Fruit fly (Drosophila melanogaster) whole organism, prepupa: Measurements from ENCODE around the gene anchor.
A peak's percentile ranks its signal among the peaks of the same experiment; 100 is the strongest.

Experiments
- Blimp-1 ChIP-seq: fragments of 200-800 bp; sonication (Bioruptor generic); optimal IDR thresholded peaks from 3 replicates; lab custom pipeline; 2017; ENCODE audit warnings: missing biosample characterization, missing genetic modification characterization, mild to moderate bottlenecking, moderate library complexity, missing genetic modification reagents
- CG10631 ChIP-seq: fragments of 200-800 bp; sonication (Bioruptor generic); optimal IDR thresholded peaks from 2 replicates; lab custom pipeline; 2016; ENCODE audit warnings: missing biosample characterization, missing genetic modification characterization
- CG10669 ChIP-seq: fragments of 200-800 bp; sonication (Bioruptor generic); optimal IDR thresholded peaks from 3 replicates; lab custom pipeline; 2018; ENCODE audit warnings: missing biosample characterization, mild to moderate bottlenecking, missing genetic modification characterization, moderate library complexity
- CG11294 ChIP-seq: fragments of 200-800 bp; sonication (Bioruptor generic); IDR thresholded peaks from 2 replicates; pipeline ENCODE4 v1.3.6; 2022; ENCODE audit warnings: missing biosample characterization, missing genetic modification characterization
- CG11762 ChIP-seq: fragments of 200-800 bp; sonication (Bioruptor generic); optimal IDR thresholded peaks from 3 replicates; lab custom pipeline; 2016; ENCODE audit warnings: missing biosample characterization, missing genetic modification characterization; ENCODE audit not compliant: insufficient read depth
- CG11902 ChIP-seq: fragments of 200-800 bp; sonication (Bioruptor generic); optimal IDR thresholded peaks from 3 replicates; lab custom pipeline; 2016; ENCODE audit warnings: missing biosample characterization, missing genetic modification characterization
- CG15336 ChIP-seq: fragments of 200-800 bp; sonication (Bioruptor generic); IDR thresholded peaks from 2 replicates; pipeline ENCODE4 v1.3.6; 2022; ENCODE audit warnings: missing biosample characterization, missing genetic modification characterization
- CG1621 ChIP-seq: fragments of 200-800 bp; sonication (Bioruptor generic); optimal IDR thresholded peaks from 3 replicates; lab custom pipeline; 2018; ENCODE audit warnings: missing biosample characterization, mild to moderate bottlenecking, missing genetic modification characterization
- CG16779 ChIP-seq: fragments of 200-800 bp; sonication (Bioruptor generic); optimal IDR thresholded peaks from 3 replicates; lab custom pipeline; 2017; ENCODE audit warnings: missing biosample characterization, mild to moderate bottlenecking, missing genetic modification characterization
- CG3032 ChIP-seq: fragments of 200-800 bp; optimal IDR thresholded peaks from 2 replicates; lab custom pipeline; 2019; ENCODE audit warnings: missing biosample characterization, mild to moderate bottlenecking, missing genetic modification characterization, moderate library complexity
- CG32006 ChIP-seq: fragments of 200-800 bp; sonication (Bioruptor generic); optimal IDR thresholded peaks from 3 replicates; lab custom pipeline; 2017; ENCODE audit warnings: missing biosample characterization, mild to moderate bottlenecking, missing genetic modification characterization
- CG3919 ChIP-seq: fragments of 200-800 bp; sonication (Bioruptor generic); optimal IDR thresholded peaks from 3 replicates; lab custom pipeline; 2016; ENCODE audit warnings: missing biosample characterization, missing genetic modification characterization
- CG4318 ChIP-seq: fragments of 200-800 bp; sonication (Bioruptor generic); optimal IDR thresholded peaks from 3 replicates; lab custom pipeline; 2017; ENCODE audit warnings: missing biosample characterization, mild to moderate bottlenecking, missing genetic modification characterization
- CG6163 ChIP-seq: fragments of 200-800 bp; sonication (Bioruptor generic); IDR thresholded peaks from 3 replicates; pipeline ENCODE4 v1.3.6; 2022; ENCODE audit warnings: missing biosample characterization, missing genetic modification characterization
- CG6276 ChIP-seq: fragments of 200-800 bp; sonication (Bioruptor generic); optimal IDR thresholded peaks from 2 replicates; lab custom pipeline; 2017; ENCODE audit warnings: missing biosample characterization, mild to moderate bottlenecking, missing genetic modification characterization
- CG6792 ChIP-seq: fragments of 200-800 bp; sonication (Bioruptor generic); optimal IDR thresholded peaks from 3 replicates; lab custom pipeline; 2016; ENCODE audit warnings: missing biosample characterization, missing genetic modification characterization
- CG6808 ChIP-seq: fragments of 200-800 bp; sonication (Bioruptor generic); optimal IDR thresholded peaks from 3 replicates; lab custom pipeline; 2017; ENCODE audit warnings: missing biosample characterization, missing genetic modification characterization, mild to moderate bottlenecking, moderate library complexity, missing genetic modification reagents
- CG7368 ChIP-seq: fragments of 200-800 bp; sonication (Bioruptor generic); optimal IDR thresholded peaks from 3 replicates; lab custom pipeline; 2016; ENCODE audit warnings: missing biosample characterization, missing genetic modification characterization
- CG8632 ChIP-seq: fragments of 200-800 bp; sonication (Bioruptor generic); optimal IDR thresholded peaks from 3 replicates; lab custom pipeline; 2016; ENCODE audit warnings: missing biosample characterization, missing genetic modification characterization
- Eip78C ChIP-seq: fragments of 200-800 bp; sonication (Bioruptor generic); peaks from one replicate; lab custom pipeline; 2016; ENCODE audit warnings: missing biosample characterization, missing genetic modification characterization
- Hr38 ChIP-seq: sonication (Bioruptor generic); optimal IDR thresholded peaks from 2 replicates; lab custom pipeline; 2016; ENCODE audit warnings: missing biosample characterization, missing genetic modification characterization
- Hr39 ChIP-seq: fragments of 200-800 bp; sonication (Bioruptor generic); optimal IDR thresholded peaks from 2 replicates; lab custom pipeline; 2016; ENCODE audit warnings: missing biosample characterization, missing genetic modification characterization
- Hr4 ChIP-seq: fragments of 200-800 bp; sonication (Bioruptor generic); optimal IDR thresholded peaks from 3 replicates; lab custom pipeline; 2016; ENCODE audit warnings: missing biosample characterization, missing genetic modification characterization
- Smox ChIP-seq: fragments of 200-800 bp; sonication (Bioruptor generic); optimal IDR thresholded peaks from 3 replicates; lab custom pipeline; 2016; ENCODE audit warnings: missing biosample characterization, missing genetic modification characterization
- Sox14 ChIP-seq: fragments of 200-800 bp; sonication (Bioruptor generic); optimal IDR thresholded peaks from 3 replicates; lab custom pipeline; 2016; ENCODE audit warnings: missing biosample characterization, missing genetic modification characterization
- Sox15 ChIP-seq: fragments of 200-800 bp; sonication (Bioruptor generic); optimal IDR thresholded peaks from 3 replicates; lab custom pipeline; 2016; ENCODE audit warnings: missing biosample characterization, missing genetic modification characterization
- achi ChIP-seq: fragments of 200-800 bp; sonication (Bioruptor generic); optimal IDR thresholded peaks from 3 replicates; lab custom pipeline; 2016; ENCODE audit warnings: missing biosample characterization, missing genetic modification characterization
- acj6 ChIP-seq: fragments of 200-800 bp; sonication (Bioruptor generic); optimal IDR thresholded peaks from 3 replicates; lab custom pipeline; 2016; ENCODE audit warnings: missing biosample characterization, missing genetic modification characterization
- cyc ChIP-seq: fragments of 200-800 bp; sonication (Bioruptor generic); optimal IDR thresholded peaks from 3 replicates; lab custom pipeline; 2016; ENCODE audit warnings: missing biosample characterization, missing genetic modification characterization
- dsx ChIP-seq: fragments of 200-800 bp; optimal IDR thresholded peaks from 3 replicates; lab custom pipeline; 2019; ENCODE audit warnings: missing biosample characterization, mild to moderate bottlenecking, missing genetic modification characterization, moderate library complexity; ENCODE audit not compliant: poor library complexity, severe bottlenecking
- eg ChIP-seq: fragments of 200-800 bp; sonication (Bioruptor generic); IDR thresholded peaks from 3 replicates; pipeline ENCODE4 v1.3.6; 2022; ENCODE audit warnings: missing biosample characterization, missing genetic modification characterization
- esn ChIP-seq: fragments of 200-800 bp; sonication (Bioruptor generic); optimal IDR thresholded peaks from 2 replicates; lab custom pipeline; 2016; ENCODE audit warnings: missing biosample characterization, mild to moderate bottlenecking, missing genetic modification characterization, moderate library complexity
- fd85E ChIP-seq: fragments of 200-800 bp; sonication (Bioruptor generic); optimal IDR thresholded peaks from 3 replicates; lab custom pipeline; 2016; ENCODE audit warnings: missing biosample characterization, missing genetic modification characterization
- fkh ChIP-seq: fragments of 200-800 bp; sonication (Bioruptor generic); optimal IDR thresholded peaks from 3 replicates; lab custom pipeline; 2017; ENCODE audit warnings: missing biosample characterization, mild to moderate bottlenecking, missing genetic modification characterization, moderate library complexity
- lz ChIP-seq: fragments of 200-800 bp; sonication (Bioruptor generic); optimal IDR thresholded peaks from 3 replicates; lab custom pipeline; 2016; ENCODE audit warnings: missing biosample characterization, missing genetic modification characterization
- net ChIP-seq: fragments of 200-800 bp; sonication (Bioruptor generic); optimal IDR thresholded peaks from 3 replicates; lab custom pipeline; 2016; ENCODE audit warnings: missing biosample characterization, missing genetic modification characterization
- pdm3 ChIP-seq: fragments of 200-800 bp; sonication (Bioruptor generic); optimal IDR thresholded peaks from 3 replicates; lab custom pipeline; 2016; ENCODE audit warnings: missing biosample characterization, missing genetic modification characterization
- salr ChIP-seq, 2 experiments: fragments of 200-800 bp; sonication (Bioruptor generic); optimal IDR thresholded peaks; 3 replicates each; lab custom pipeline; 2016 to 2018; ENCODE audit warnings: missing biosample characterization in 2 of 2, missing genetic modification characterization in 2 of 2, mild to moderate bottlenecking in 1 of 2
- spab ChIP-seq: fragments of 200-800 bp; sonication (Bioruptor generic); optimal IDR thresholded peaks from 2 replicates; lab custom pipeline; 2017; ENCODE audit warnings: missing biosample characterization, mild to moderate bottlenecking, missing genetic modification characterization, missing genetic modification reagents
- ss ChIP-seq, 2 experiments: fragments of 200-800 bp; sonication (Bioruptor generic); optimal IDR thresholded peaks; 2 replicates in 1 of 2; 3 replicates in 1 of 2; lab custom pipeline; 2017 to 2018; ENCODE audit warnings: mild to moderate bottlenecking in 2 of 2, missing biosample characterization in 2 of 2, missing genetic modification characterization in 2 of 2, moderate library complexity in 1 of 2
- topi ChIP-seq: fragments of 200-800 bp; sonication (Bioruptor generic); optimal IDR thresholded peaks from 3 replicates; lab custom pipeline; 2016; ENCODE audit warnings: missing biosample characterization, missing genetic modification characterization
- vri ChIP-seq: fragments of 200-800 bp; sonication (Bioruptor generic); optimal IDR thresholded peaks from 3 replicates; lab custom pipeline; 2016; ENCODE audit warnings: missing biosample characterization, mild to moderate bottlenecking, missing genetic modification characterization

Gene anchor

DNA sequence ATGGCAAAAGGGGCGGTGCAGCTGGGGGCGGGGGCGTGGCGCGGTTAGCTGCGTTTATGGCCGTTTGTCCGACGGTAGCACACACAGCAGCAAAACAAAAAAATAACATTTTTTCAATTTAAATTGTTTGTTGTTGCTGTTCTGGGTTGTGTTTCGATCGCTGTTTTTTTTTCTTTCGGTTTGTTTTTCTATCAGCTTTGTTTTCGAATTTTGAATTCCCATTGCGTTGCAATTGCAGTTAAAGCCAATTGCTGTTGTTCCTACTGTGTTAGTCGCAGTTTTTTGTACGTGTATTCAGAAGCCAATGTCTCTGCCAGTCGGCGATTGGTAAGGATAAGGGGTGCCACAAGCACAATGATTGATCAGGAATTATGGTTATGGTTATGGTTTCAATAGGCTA, 34.3 kb upstream of the anchor start:
- TF ChIP-seq CG15336 (no peak), Sox15 (GFP tag; lab: Kevin White, UChicago) (no peak), CG11294 (GFP tag; lab: Robert Waterston, UW) (peak; percentile 7; the same call in 1 of the 2 replicates), vri (GFP tag; lab: Kevin White, UChicago) (no peak), acj6 (GFP tag; lab: Kevin White, UChicago) (no peak), ss (GFP tag; optimal IDR thresholded peaks at IDR 0.05; lab: Kevin White, UChicago) (no peak), lz (GFP tag; lab: Kevin White, UChicago) (no peak), eg (GFP tag; lab: Robert Waterston, UW) (peak; percentile 60), esn (GFP tag; lab: Kevin White, UChicago) (no peak), fd85E (no peak), CG6163 (GFP tag; lab: Robert Waterston, UW) (peak; percentile 63), salr (GFP tag; optimal IDR thresholded peaks at IDR 0.05; lab: Kevin White, UChicago) (no peak), CG3919 (no peak)

DNA sequence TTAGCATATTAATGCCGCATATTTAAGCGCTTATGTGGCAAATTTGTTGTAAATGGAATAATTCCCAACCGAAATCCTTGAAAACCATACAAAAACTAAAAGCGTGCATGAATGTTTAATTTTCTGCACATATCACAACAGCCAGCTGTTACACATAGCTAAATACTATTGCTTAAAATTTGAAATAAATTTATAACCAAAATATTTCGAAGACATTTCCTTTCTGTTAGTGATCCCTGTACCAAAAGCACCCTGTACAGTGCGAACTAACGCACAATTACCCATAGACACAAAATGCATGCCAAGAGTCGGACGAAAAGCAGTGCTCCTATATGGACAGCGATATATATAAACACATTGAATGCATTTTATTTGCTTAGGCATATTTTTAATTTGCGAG, 33.7 kb upstream of the anchor start:
- TF ChIP-seq pdm3 (peak; percentile 25), CG6276 (GFP tag; lab: Kevin White, UChicago) (peak; percentile 16), CG1621 (tag; lab: Kevin White, UChicago) (no peak), net (GFP tag; lab: Kevin White, UChicago) (peak; percentile 32), Sox14 (GFP tag; lab: Kevin White, UChicago) (peak; percentile 26), CG11294 (GFP tag; lab: Robert Waterston, UW) (peak; percentile 31; the same call in 1 of the 2 replicates), CG32006 (GFP tag; lab: Kevin White, UChicago) (peak; percentile 77), eg (GFP tag; lab: Robert Waterston, UW) (no peak; the same call in 1 of the 3 replicates), salr (GFP tag; optimal IDR thresholded peaks at IDR 0.05; lab: Kevin White, UChicago) (peak; percentile 3 to 77), CG15336 (peak; percentile 31; the same call in 1 of the 2 replicates), Hr4 (GFP tag; lab: Kevin White, UChicago) (peak; percentile 59), achi (peak; percentile 43), Hr39 (GFP tag; lab: Kevin White, UChicago) (no peak), CG10631 (GFP tag; lab: Kevin White, UChicago) (peak; percentile 30), CG4318 (GFP tag; lab: Kevin White, UChicago) (peak; percentile 45), CG8632 (GFP tag; lab: Kevin White, UChicago) (no peak), fd85E (no peak), Eip78C (peak; percentile 81), ss (GFP tag; optimal IDR thresholded peaks at IDR 0.05; lab: Kevin White, UChicago) (no peak), acj6 (GFP tag; lab: Kevin White, UChicago) (peak; percentile 41), CG6808 (GFP tag; lab: Kevin White, UChicago) (peak; percentile 5)

DNA sequence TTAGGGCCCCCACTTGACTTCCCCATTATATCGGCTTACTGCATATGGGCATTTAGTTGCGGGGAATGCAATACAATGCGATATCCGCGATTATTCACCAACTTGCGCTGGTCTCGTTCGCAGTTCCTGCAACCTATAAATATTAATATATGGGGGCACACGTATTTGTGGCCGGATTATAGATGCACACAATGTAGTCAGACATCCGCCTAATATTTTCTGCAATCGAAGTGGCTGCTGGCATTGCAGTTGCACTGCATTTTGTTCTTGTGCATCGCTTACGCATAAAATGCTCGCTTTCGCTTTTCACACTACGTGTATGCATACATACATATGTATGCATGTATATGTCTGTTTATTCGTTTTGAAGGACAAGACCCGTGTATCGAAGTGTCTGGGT, 32.9 kb upstream of the anchor start:
- TF ChIP-seq vri (GFP tag; lab: Kevin White, UChicago) (no peak), CG7368 (GFP tag; lab: Kevin White, UChicago) (no peak), CG8632 (GFP tag; lab: Kevin White, UChicago) (no peak), CG16779 (tag; lab: Kevin White, UChicago) (no peak), dsx (GFP tag; lab: Kevin White, UChicago) (peak; percentile 78)

DNA sequence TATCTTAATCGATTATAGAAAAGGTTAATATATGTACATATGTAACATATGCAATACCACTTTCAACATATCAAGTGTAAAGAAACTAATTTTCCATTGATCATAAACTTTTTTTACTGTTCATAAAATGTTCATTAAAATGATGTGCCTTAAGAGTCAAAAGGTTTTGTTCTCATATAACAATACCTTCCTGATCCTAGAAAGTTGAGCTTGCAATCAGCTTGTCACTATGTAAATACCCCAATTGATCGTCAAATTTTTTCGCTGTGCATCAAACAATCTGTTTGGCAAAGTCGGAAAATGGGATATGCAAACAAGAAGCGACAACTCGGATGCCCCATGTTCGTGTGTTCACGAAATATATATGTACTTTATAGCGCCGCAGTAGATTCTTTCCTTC, 31.6 kb upstream of the anchor start:
- TF ChIP-seq cyc (GFP tag; lab: Kevin White, UChicago): no peak
- TF ChIP-seq net (GFP tag; lab: Kevin White, UChicago): peak; percentile 7
- no peak for TF ChIP-seq fkh (GFP tag; lab: Kevin White, UChicago)
- no peak for TF ChIP-seq CG6792 (GFP tag; lab: Kevin White, UChicago)
- peak; percentile 54 for TF ChIP-seq CG10631 (GFP tag; lab: Kevin White, UChicago)
- TF ChIP-seq CG3032 (tag; lab: Kevin White, UChicago): peak; percentile 30
- TF ChIP-seq CG11762 (GFP tag; lab: Kevin White, UChicago): no peak
- TF ChIP-seq CG11902 (GFP tag; lab: Kevin White, UChicago): no peak
- no peak for TF ChIP-seq spab
- TF ChIP-seq CG6808 (GFP tag; lab: Kevin White, UChicago): peak; percentile 24
- TF ChIP-seq CG15336: no peak
- TF ChIP-seq acj6 (GFP tag; lab: Kevin White, UChicago): peak; percentile 8
- no peak for TF ChIP-seq Hr38 (GFP tag; lab: Kevin White, UChicago)
- no peak for TF ChIP-seq ss (GFP tag; optimal IDR thresholded peaks at IDR 0.05; lab: Kevin White, UChicago)
- no peak for TF ChIP-seq CG16779 (tag; lab: Kevin White, UChicago)
- peak; percentile 11 for TF ChIP-seq CG3919
- TF ChIP-seq Eip78C: peak; percentile 61
- TF ChIP-seq CG11294 (GFP tag; lab: Robert Waterston, UW): no peak
- no peak for TF ChIP-seq CG6276 (GFP tag; lab: Kevin White, UChicago)
- TF ChIP-seq Smox (GFP tag; lab: Kevin White, UChicago): no peak
- TF ChIP-seq topi: no peak
- no peak for TF ChIP-seq CG6163 (GFP tag; lab: Robert Waterston, UW)
- peak; percentile 60 for TF ChIP-seq CG10669
- no peak for TF ChIP-seq Blimp-1
- no peak for TF ChIP-seq eg (GFP tag; lab: Robert Waterston, UW)
- TF ChIP-seq CG8632 (GFP tag; lab: Kevin White, UChicago): no peak
- no peak for TF ChIP-seq vri (GFP tag; lab: Kevin White, UChicago)
